Worm (Caenorhabditis elegans) whole organism, L3 larva: ENCODE results near the gene ZK622.5.
A peak's percentile ranks its signal among the peaks of the same experiment; 100 is the strongest.

Experiments used
- aly-2 ChIP-seq: fragments of 150-350 bp; optimal IDR thresholded peaks from 2 replicates; lab custom pipeline; 2014; ENCODE audit warnings: missing biosample characterization, missing genetic modification characterization
- ceh-28 ChIP-seq: fragments of 150-350 bp; optimal IDR thresholded peaks from 2 replicates; lab custom pipeline; 2014; ENCODE audit warnings: missing biosample characterization, missing genetic modification reagents, missing genetic modification characterization
- ceh-9 ChIP-seq: sonication (generic microtip); optimal IDR thresholded peaks from 2 replicates; lab custom pipeline; 2018; ENCODE audit warnings: missing biosample characterization, missing genetic modification characterization
- daf-12 ChIP-seq: fragments of 150-350 bp; optimal IDR thresholded peaks from 2 replicates; lab custom pipeline; 2014; ENCODE audit warnings: missing biosample characterization, missing genetic modification reagents, missing genetic modification characterization
- egl-27 ChIP-seq: sonication (generic microtip); optimal IDR thresholded peaks from 4 replicates; lab custom pipeline; 2017; ENCODE audit warnings: missing biosample characterization, missing genetic modification reagents, missing genetic modification characterization
- egl-5 ChIP-seq: fragments of 150-350 bp; optimal IDR thresholded peaks from 2 replicates; lab custom pipeline; 2017; ENCODE audit warnings: missing biosample characterization, missing genetic modification reagents, missing genetic modification characterization, inconsistent platforms
- elt-1 ChIP-seq: fragments of 150-350 bp; optimal IDR thresholded peaks from 2 replicates; lab custom pipeline; 2014; ENCODE audit warnings: missing biosample characterization, missing genetic modification characterization
- elt-2 ChIP-seq: sonication (generic microtip); optimal IDR thresholded peaks from 2 replicates; lab custom pipeline; 2016; ENCODE audit warnings: missing genetic modification reagents, mild to moderate bottlenecking, missing genetic modification characterization, missing compliant biosample characterization
- elt-3 ChIP-seq, 3 experiments: fragments of 150-350 bp in 1 of 3; sonication (generic microtip) in 2 of 3; optimal IDR thresholded peaks; 2 replicates in 2 of 3; 4 replicates in 1 of 3; lab custom pipeline; 2014 to 2017; ENCODE audit warnings: missing biosample characterization in 3 of 3, missing genetic modification characterization in 3 of 3
- fkh-10 ChIP-seq: sonication (generic microtip); optimal IDR thresholded peaks from 2 replicates; lab custom pipeline; 2017; ENCODE audit warnings: missing biosample characterization, missing genetic modification reagents, missing genetic modification characterization
- fos-1 ChIP-seq: fragments of 150-350 bp; optimal IDR thresholded peaks from 2 replicates; lab custom pipeline; 2014; ENCODE audit warnings: missing biosample characterization, missing genetic modification characterization
- hmg-11 ChIP-seq: sonication (generic microtip); optimal IDR thresholded peaks from 2 replicates; lab custom pipeline; 2016; ENCODE audit warnings: missing genetic modification characterization, missing compliant biosample characterization
- jun-1 ChIP-seq: fragments of 150-350 bp; optimal IDR thresholded peaks from 2 replicates; lab custom pipeline; 2014; ENCODE audit warnings: missing biosample characterization, missing genetic modification reagents, missing genetic modification characterization
- lsy-12 ChIP-seq: sonication (generic microtip); optimal IDR thresholded peaks from 2 replicates; lab custom pipeline; 2016; ENCODE audit warnings: mild to moderate bottlenecking, missing genetic modification characterization, missing compliant biosample characterization
- mdl-1 ChIP-seq: fragments of 150-350 bp; optimal IDR thresholded peaks from 2 replicates; lab custom pipeline; 2014; ENCODE audit warnings: missing biosample characterization, missing genetic modification characterization
- mml-1 ChIP-seq: fragments of 150-350 bp; sonication (generic microtip); optimal IDR thresholded peaks from 3 replicates; lab custom pipeline; 2014; ENCODE audit warnings: missing biosample characterization, missing genetic modification characterization
- nfya-1 ChIP-seq: sonication (generic microtip); optimal IDR thresholded peaks from 2 replicates; lab custom pipeline; 2017; ENCODE audit warnings: missing genetic modification characterization, mild to moderate bottlenecking, missing compliant biosample characterization, antibody characterized with exemption, moderate library complexity; ENCODE audit not compliant: insufficient read depth
- nhr-11 ChIP-seq: fragments of 150-350 bp; optimal IDR thresholded peaks from 2 replicates; lab custom pipeline; 2014; ENCODE audit warnings: missing biosample characterization, missing genetic modification characterization
- nhr-12 ChIP-seq: fragments of 150-350 bp; optimal IDR thresholded peaks from 2 replicates; lab custom pipeline; 2014; ENCODE audit warnings: missing biosample characterization, missing genetic modification characterization
- nhr-23 ChIP-seq: fragments of 150-350 bp; optimal IDR thresholded peaks from 2 replicates; lab custom pipeline; 2014; ENCODE audit warnings: missing biosample characterization, missing genetic modification reagents, missing genetic modification characterization
- nhr-237 ChIP-seq: fragments of 150-350 bp; optimal IDR thresholded peaks from 2 replicates; lab custom pipeline; 2014; ENCODE audit warnings: missing biosample characterization, missing genetic modification characterization
- nhr-25 ChIP-seq: sonication (generic microtip); optimal IDR thresholded peaks from 2 replicates; lab custom pipeline; 2017; ENCODE audit warnings: missing biosample characterization, missing genetic modification characterization
- nhr-28 ChIP-seq: fragments of 150-350 bp; optimal IDR thresholded peaks from 2 replicates; lab custom pipeline; 2014; ENCODE audit warnings: missing biosample characterization, missing genetic modification characterization
- nhr-43 ChIP-seq: sonication (generic microtip); optimal IDR thresholded peaks from 2 replicates; lab custom pipeline; 2016; ENCODE audit warnings: mild to moderate bottlenecking, missing genetic modification characterization, missing compliant biosample characterization; ENCODE audit not compliant: poor library complexity, severe bottlenecking
- pha-4 ChIP-seq: fragments of 150-350 bp; optimal IDR thresholded peaks from 2 replicates; lab custom pipeline; 2014; ENCODE audit warnings: missing biosample characterization, missing genetic modification reagents, missing genetic modification characterization
- pqm-1 ChIP-seq: fragments of 150-350 bp; optimal IDR thresholded peaks from 2 replicates; lab custom pipeline; 2017; ENCODE audit warnings: missing biosample characterization, missing genetic modification characterization, inconsistent platforms
- sea-2 ChIP-seq: fragments of 150-350 bp; sonication (generic microtip); optimal IDR thresholded peaks from 4 replicates; lab custom pipeline; 2014; ENCODE audit warnings: missing biosample characterization, missing genetic modification reagents, missing genetic modification characterization
- unc-39 ChIP-seq: sonication (generic microtip); optimal IDR thresholded peaks from 4 replicates; lab custom pipeline; 2017; ENCODE audit warnings: missing biosample characterization, missing genetic modification characterization
- unc-62 ChIP-seq: fragments of 150-350 bp; sonication (generic microtip); optimal IDR thresholded peaks from 4 replicates; lab custom pipeline; 2014; ENCODE audit warnings: missing biosample characterization, missing genetic modification reagents, missing genetic modification characterization
- zag-1 ChIP-seq: fragments of 150-350 bp; optimal IDR thresholded peaks from 2 replicates; lab custom pipeline; 2014; ENCODE audit warnings: missing biosample characterization, missing genetic modification characterization
- ztf-11 ChIP-seq: fragments of 150-350 bp; optimal IDR thresholded peaks from 2 replicates; lab custom pipeline; 2014; ENCODE audit warnings: missing biosample characterization, missing genetic modification characterization
- ztf-4 ChIP-seq: fragments of 150-350 bp; optimal IDR thresholded peaks from 2 replicates; lab custom pipeline; 2014; ENCODE audit warnings: missing biosample characterization, missing genetic modification characterization

Gene ZK622.5

DNA sequence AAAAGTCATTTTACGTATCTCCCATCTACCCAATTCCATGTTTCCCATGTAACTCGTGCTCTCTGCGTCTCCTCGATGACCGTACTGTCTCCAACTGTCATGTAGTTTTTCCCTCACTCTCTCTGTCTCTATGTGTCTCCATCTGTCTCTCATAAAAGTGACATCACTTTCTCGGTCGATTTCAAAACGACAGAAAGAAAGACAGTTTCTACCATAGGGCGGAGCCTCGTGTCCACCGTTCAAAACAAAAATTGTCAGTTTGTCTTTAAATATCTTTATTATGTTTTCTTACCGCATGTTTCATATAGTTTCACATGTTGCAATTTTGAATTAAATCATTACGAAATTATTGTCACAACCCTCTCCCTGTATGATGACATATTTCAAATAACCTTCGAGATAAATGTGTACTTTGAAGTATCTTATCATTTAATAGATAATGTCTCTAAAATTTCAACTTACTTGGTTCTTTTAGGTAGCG, 41.0 kb downstream of the ZK622.5 start (continued):
- TF ChIP-seq unc-62 (GFP tag; lab: Kevin White, UChicago) (peak; percentile 81), fos-1 (tag; lab: Kevin White, UChicago) (no peak), nhr-23 (tag; lab: Kevin White, UChicago) (peak; percentile 96), nfya-1 (tag; lab: Kevin White, UChicago) (peak; percentile 80), mdl-1 (tag; lab: Kevin White, UChicago) (peak; percentile 54), elt-1 (no peak), daf-12 (tag; lab: Kevin White, UChicago) (no peak)

DNA sequence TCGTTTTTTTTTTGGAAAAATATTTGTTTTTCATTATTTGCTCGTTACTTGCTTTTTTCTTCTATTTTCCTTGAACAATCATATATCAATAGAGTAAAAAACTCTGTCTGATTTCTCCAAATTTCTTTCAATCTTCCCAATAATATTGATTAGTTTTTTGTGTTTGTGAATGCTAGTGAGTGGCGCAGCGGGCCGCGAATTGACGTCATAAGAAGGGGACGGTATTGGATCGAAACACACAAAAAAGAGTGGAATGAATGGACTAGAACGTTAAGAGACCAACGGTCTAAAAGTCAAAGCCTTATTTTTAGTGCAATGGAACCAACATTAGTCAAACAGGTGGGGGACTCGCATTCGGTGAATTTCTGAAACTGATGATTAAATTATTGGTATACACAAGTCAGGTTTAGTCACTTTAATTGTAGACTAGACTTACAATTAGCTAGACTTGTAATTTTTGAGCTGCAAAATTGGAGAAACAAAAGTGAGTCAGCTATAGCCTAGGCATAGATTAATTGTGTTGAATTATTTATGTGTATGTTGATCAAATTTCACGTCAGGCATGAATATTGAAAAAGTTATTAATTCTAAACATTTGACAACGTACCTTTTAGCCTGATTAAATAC, 42.5 kb downstream of the ZK622.5 start:
- TF ChIP-seq pha-4 = peak; percentile 75
- TF ChIP-seq nhr-23 (tag; lab: Kevin White, UChicago) = peak; percentile 9
- peak; percentile 62 for TF ChIP-seq nfya-1 (tag; lab: Kevin White, UChicago)
- TF ChIP-seq nhr-11 (tag; lab: Kevin White, UChicago) = peak; percentile 21
- peak; percentile 14 for TF ChIP-seq nhr-25 (tag; lab: Kevin White, UChicago)
- TF ChIP-seq pqm-1 (tag; lab: Kevin White, UChicago) = peak; percentile 39
- TF ChIP-seq elt-2 (tag; lab: Kevin White, UChicago) = peak; percentile 29
- no peak for TF ChIP-seq ztf-4
- no peak for TF ChIP-seq nhr-12 (tag; lab: Kevin White, UChicago)
- TF ChIP-seq, all 47 proteins: peak for 7

DNA sequence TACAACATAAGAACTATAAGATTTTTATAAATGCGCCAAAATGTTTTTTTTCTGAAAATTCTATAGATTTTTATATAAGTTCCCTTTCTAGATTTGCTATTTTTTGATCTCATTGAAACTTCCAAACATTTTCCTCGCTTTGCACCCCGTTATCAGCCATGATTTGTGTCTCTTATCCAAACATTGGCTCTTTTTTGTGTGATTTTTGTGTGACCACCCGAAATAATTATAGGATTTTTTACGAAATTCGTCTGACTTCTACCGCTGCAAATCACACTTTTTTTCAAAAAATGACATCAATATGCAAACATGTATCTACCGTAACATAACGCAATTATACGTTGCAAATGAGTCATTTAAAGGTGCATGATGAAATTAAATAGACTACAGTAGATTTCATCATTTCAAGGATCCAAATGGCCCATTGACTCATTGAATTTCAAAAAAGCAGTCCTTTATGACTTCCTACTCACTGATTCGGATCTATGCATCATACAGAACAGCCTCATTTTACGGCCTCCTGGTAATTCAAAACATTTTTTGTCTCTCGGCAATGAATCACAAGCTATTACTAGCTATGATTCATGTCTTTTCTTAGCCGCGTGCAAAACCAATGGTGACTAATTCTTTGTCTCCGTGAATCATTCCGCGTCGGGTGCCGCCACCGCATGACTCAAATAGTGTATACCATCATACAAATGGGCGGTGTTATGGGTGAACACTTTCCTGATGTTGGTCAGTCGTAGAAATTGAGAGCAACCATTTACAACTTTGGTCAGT, 43.3 kb downstream of the ZK622.5 start:
- TF ChIP-seq nhr-23 (tag; lab: Kevin White, UChicago) (no peak), zag-1 (tag; lab: Kevin White, UChicago) (no peak), unc-39 (tag; lab: Kevin White, UChicago) (no peak), fos-1 (tag; lab: Kevin White, UChicago) (peak; percentile 95), pha-4 (peak; percentile 53), jun-1 (peak; percentile 85), elt-2 (tag; lab: Kevin White, UChicago) (peak; percentile 71), ztf-11 (tag; lab: Kevin White, UChicago) (no peak), nhr-237 (tag; lab: Kevin White, UChicago) (no peak), egl-5 (tag; lab: Kevin White, UChicago) (no peak), lsy-12 (tag; lab: Kevin White, UChicago) (peak; percentile 4), nhr-28 (tag; lab: Kevin White, UChicago) (no peak), ceh-9 (tag; lab: Kevin White, UChicago) (no peak), nhr-11 (tag; lab: Kevin White, UChicago) (no peak), nhr-43 (tag; lab: Kevin White, UChicago) (no peak), unc-62 (GFP tag; lab: Kevin White, UChicago) (no peak), mml-1 (no peak), fkh-10 (GFP tag; lab: Kevin White, UChicago) (no peak), mdl-1 (tag; lab: Kevin White, UChicago) (no peak), pqm-1 (tag; lab: Kevin White, UChicago) (peak; percentile 36), aly-2 (tag; lab: Kevin White, UChicago) (no peak), elt-3 (tag; optimal IDR thresholded peaks at IDR 0.05; lab: Kevin White, UChicago) (no peak), egl-27 (no peak)
- TF ChIP-seq, all 47 proteins: peak for 6

DNA sequence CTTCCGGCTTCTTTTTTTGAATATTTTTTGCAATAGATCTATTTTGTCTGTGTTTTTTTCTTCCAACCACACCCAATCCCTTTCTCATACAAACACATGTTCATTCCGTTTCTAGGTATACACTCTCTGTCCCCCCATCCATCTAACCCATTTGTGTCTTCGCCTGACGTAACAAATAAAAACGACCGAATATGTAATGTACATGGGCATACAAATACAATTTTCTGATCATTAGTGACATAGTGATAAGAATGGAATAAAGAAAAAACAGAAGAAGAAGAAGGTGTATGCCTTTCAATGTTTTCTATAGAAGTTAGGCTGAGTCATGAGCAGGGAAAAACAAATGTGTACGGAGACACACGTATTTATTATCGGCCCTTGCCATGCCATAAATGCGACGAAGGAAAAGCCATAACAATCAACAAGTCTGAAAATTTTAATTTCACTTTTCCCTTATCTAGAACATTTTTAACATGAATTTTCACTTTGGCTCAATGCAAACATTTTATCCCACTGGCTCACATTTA, 44.5 kb downstream of the ZK622.5 start:
- TF ChIP-seq mml-1 = no peak
- no peak for TF ChIP-seq ceh-28 (tag; lab: Kevin White, UChicago)
- no peak for TF ChIP-seq sea-2
- peak; percentile 70 for TF ChIP-seq elt-2 (tag; lab: Kevin White, UChicago)
- no peak for TF ChIP-seq nhr-43 (tag; lab: Kevin White, UChicago)
- TF ChIP-seq egl-27 = no peak
- peak; percentile 47 for TF ChIP-seq pha-4
- no peak for TF ChIP-seq hmg-11 (tag; lab: Kevin White, UChicago)
